Worm (Caenorhabditis elegans) whole organism, early embryonic: ENCODE data around the gene T07A9.15.
A peak's percentile ranks its signal among the peaks of the same experiment; 100 is the strongest.

Experiments used
- B0310.2 ChIP-seq: sonication (generic microtip); optimal IDR thresholded peaks from 2 replicates; lab custom pipeline; 2016; ENCODE audit warnings: mild to moderate bottlenecking, missing genetic modification characterization, missing compliant biosample characterization
- F13C5.2 ChIP-seq: sonication (generic microtip); optimal IDR thresholded peaks from 2 replicates; lab custom pipeline; 2017; ENCODE audit warnings: mild to moderate bottlenecking, missing genetic modification characterization, inconsistent platforms, missing compliant biosample characterization
- aly-1 ChIP-seq: sonication (generic microtip); optimal IDR thresholded peaks from 2 replicates; lab custom pipeline; 2016; ENCODE audit warnings: missing genetic modification characterization, missing compliant biosample characterization
- ama-1 ChIP-seq: fragments of 150-350 bp; optimal IDR thresholded peaks from 2 replicates; lab custom pipeline; 2014
- ceh-13 ChIP-seq: fragments of 200-800 bp; sonication (Bioruptor generic); optimal IDR thresholded peaks from 2 replicates; lab custom pipeline; 2018; ENCODE audit warnings: mild to moderate bottlenecking, missing genetic modification characterization, missing compliant biosample characterization
- ceh-36 ChIP-seq: sonication (generic microtip); optimal IDR thresholded peaks from 2 replicates; lab custom pipeline; 2016; ENCODE audit warnings: missing genetic modification characterization, inconsistent platforms, missing compliant biosample characterization
- ets-7 ChIP-seq: sonication (generic microtip); optimal IDR thresholded peaks from 2 replicates; lab custom pipeline; 2016; ENCODE audit warnings: missing genotype, missing genetic modification characterization, missing compliant biosample characterization
- flt-1 ChIP-seq: fragments of 200-800 bp; sonication (Bioruptor generic); IDR thresholded peaks from 2 replicates; pipeline ENCODE4 v1.3.6; 2022; ENCODE audit warnings: missing genetic modification characterization, missing compliant biosample characterization
- hmbx-1 ChIP-seq: sonication (generic microtip); optimal IDR thresholded peaks from 2 replicates; lab custom pipeline; 2016; ENCODE audit warnings: mild to moderate bottlenecking, missing genetic modification characterization, missing compliant biosample characterization
- hmg-4 ChIP-seq: fragments of 200-800 bp; sonication (Bioruptor generic); optimal IDR thresholded peaks from 2 replicates; lab custom pipeline; 2018; ENCODE audit warnings: mild to moderate bottlenecking, missing genetic modification characterization, missing compliant biosample characterization
- hnd-1 ChIP-seq: sonication (generic microtip); optimal IDR thresholded peaks from 2 replicates; lab custom pipeline; 2016; ENCODE audit warnings: missing genetic modification characterization, missing compliant biosample characterization
- pes-1 ChIP-seq: fragments of 200-800 bp; sonication (Bioruptor generic); IDR thresholded peaks from 2 replicates; pipeline ENCODE4 v1.3.6; 2022; ENCODE audit warnings: missing genetic modification reagents, missing genetic modification characterization, missing compliant biosample characterization
- scrt-1 ChIP-seq: fragments of 200-800 bp; sonication (Bioruptor generic); IDR thresholded peaks from 2 replicates; pipeline ENCODE4 v1.3.6; 2022; ENCODE audit warnings: missing genetic modification characterization, missing compliant biosample characterization
- sea-1 ChIP-seq: fragments of 200-800 bp; sonication (Bioruptor generic); conservative IDR thresholded peaks from 2 replicates; pipeline ENCODE4 v1.3.6; 2022; ENCODE audit warnings: missing genetic modification characterization, missing compliant biosample characterization
- tbx-11 ChIP-seq: fragments of 200-800 bp; sonication (Bioruptor generic); IDR thresholded peaks from 2 replicates; pipeline ENCODE4 v1.3.6; 2022; ENCODE audit warnings: missing genetic modification characterization, missing compliant biosample characterization
- tbx-37 ChIP-seq: fragments of 200-800 bp; sonication (Bioruptor generic); conservative IDR thresholded peaks from 2 replicates; pipeline ENCODE4 v1.3.6; 2022; ENCODE audit warnings: missing genetic modification reagents, missing genetic modification characterization, missing compliant biosample characterization
- tra-4 ChIP-seq: sonication (generic microtip); optimal IDR thresholded peaks from 2 replicates; lab custom pipeline; 2017; ENCODE audit warnings: missing genetic modification characterization, missing compliant biosample characterization

The T07A9.15 gene

ce11 chrIV:422112-422511 lies 28.8 kb upstream of the T07A9.15 start:
- TF ChIP-seq scrt-1 (no peak), ama-1 (no peak), hmg-4 (GFP tag; lab: Kevin White, UChicago) (no peak), ceh-36 (tag; lab: Kevin White, UChicago) (no peak), pes-1 (no peak), F13C5.2 (no peak), sea-1 (no peak), tra-4 (no peak), tbx-37 (no peak)

- TF ChIP-seq ama-1 (no peak), hmg-4 (GFP tag; lab: Kevin White, UChicago) (no peak), tbx-37 (no peak), aly-1 (no peak), hnd-1 (tag; lab: Kevin White, UChicago) (no peak), F13C5.2 (no peak), ceh-36 (tag; lab: Kevin White, UChicago) (no peak), hmbx-1 (tag; lab: Kevin White, UChicago) (no peak), B0310.2 (tag; lab: Kevin White, UChicago) (no peak), tbx-11 (GFP tag; lab: Robert Waterston, UW) (no peak), ceh-13 (GFP tag; lab: Kevin White, UChicago) (no peak)
These were observed 27.3 kb upstream of the T07A9.15 start for ce11 chrIV:420686-421085.

DNA sequence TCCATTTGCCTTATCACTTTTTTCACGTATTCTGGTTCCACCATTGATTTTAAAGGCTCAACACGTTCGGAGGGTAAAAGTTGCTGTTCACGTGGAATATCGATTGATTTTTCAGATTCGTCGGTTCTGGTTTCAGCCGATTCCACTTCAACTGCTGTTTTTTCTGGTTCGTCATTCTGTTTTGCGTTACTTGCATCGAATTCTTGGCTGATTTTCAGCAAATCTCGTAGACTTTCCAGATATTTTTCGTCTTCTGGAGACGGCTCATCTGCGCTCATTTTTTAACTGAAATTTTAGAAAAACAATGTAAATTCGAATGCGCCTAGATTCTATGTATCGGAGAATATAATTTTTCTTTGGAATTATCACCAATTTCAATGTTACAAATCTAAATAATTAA lies 26.3 kb upstream of the T07A9.15 start, which contains the start of gene eri-1:
Gene eri-1, minus strand, starts transcription at position 285 of the 400 bp plus-strand sequence.
- TF ChIP-seq ama-1 (no peak), scrt-1 (no peak), hmg-4 (GFP tag; lab: Kevin White, UChicago) (no peak), tbx-11 (GFP tag; lab: Robert Waterston, UW) (no peak), tra-4 (no peak), flt-1 (GFP tag; lab: Robert Waterston, UW) (no peak)

DNA sequence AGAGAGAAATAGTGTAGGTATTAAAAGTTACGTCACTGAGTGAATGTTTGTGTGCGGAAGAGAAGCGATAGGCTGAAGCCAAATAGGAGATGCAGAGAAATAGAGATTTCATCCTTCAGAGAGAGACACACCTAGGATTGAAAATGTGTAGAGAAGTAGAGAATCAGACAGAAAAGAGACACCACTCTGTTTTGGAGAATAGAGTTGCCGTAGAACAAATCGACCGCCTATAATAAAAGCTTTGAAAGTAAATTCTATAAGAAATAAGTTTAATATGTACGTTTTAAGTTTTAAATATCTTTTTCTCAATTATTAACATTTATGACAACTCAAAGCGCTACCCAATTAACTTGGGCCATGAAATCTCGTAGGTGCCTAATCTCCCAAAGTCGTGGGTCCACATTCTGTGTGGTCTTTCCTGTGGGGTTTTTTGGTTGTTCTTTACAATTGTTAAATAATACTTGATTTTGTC lies 17.1 kb upstream of the T07A9.15 start, which contains the start of gene T07A9.12:
Gene T07A9.12, plus strand, starts transcription at position 448 of the 472 bp plus-strand sequence.
- TF ChIP-seq flt-1 (GFP tag; lab: Robert Waterston, UW), result no peak; the same call in 1 of the 2 replicates
- TF ChIP-seq tbx-37, result no peak
- TF ChIP-seq ets-7, result peak; percentile 12

DNA sequence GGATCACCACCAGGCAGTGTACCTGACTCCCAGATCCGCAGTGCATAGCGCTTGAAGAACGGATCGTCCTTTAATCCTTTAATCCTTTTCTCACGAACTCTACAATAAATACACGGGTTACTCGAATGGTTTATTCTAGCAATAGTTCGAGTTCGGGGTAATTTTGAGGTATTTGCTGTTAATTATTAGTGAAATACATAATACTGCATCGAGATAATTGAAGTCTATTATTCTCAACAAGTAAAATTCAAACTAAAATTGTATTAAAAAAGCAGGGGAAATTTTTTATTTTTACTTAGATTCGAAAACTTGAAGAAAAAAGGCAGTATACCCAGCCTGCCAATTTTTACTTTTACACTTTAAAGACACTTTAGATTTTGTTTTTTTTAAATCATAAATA lies 16.6 kb upstream of the T07A9.15 start, which contains the start of gene kgb-1:
Gene kgb-1, minus strand, starts transcription at position 101 of the 400 bp plus-strand sequence.
- TF ChIP-seq ceh-36 (tag; lab: Kevin White, UChicago) (peak; percentile 66), hnd-1 (tag; lab: Kevin White, UChicago) (no peak), F13C5.2 (no peak)

DNA sequence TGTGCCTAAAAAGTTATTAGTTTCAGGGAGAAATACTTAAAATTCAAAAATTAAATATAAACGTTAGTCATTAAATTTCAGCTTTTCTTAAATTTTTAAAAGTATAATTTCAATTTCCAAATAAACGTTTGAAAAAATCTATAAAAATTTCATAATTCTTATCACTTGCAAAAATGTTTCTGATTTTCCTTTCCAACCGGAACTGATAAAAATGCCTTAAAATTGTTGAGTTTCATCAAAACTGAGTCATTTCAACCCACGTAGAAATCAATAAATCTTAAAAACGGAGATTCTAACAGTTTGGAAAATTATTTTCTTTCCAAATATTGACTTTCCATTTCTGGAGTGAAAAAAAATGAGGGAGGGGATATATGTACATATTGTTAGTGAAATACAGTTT lies 15.5 kb upstream of the T07A9.15 start:
- no peak for TF ChIP-seq scrt-1
- no peak for TF ChIP-seq hmg-4 (GFP tag; lab: Kevin White, UChicago)
- no peak for TF ChIP-seq flt-1 (GFP tag; lab: Robert Waterston, UW)
- TF ChIP-seq F13C5.2, result no peak
- no peak for TF ChIP-seq aly-1
- TF ChIP-seq tbx-11 (GFP tag; lab: Robert Waterston, UW), result no peak
- no peak for TF ChIP-seq tbx-37
- TF ChIP-seq ceh-13 (GFP tag; lab: Kevin White, UChicago), result no peak
- TF ChIP-seq ets-7, result no peak
- no peak for TF ChIP-seq ceh-36 (tag; lab: Kevin White, UChicago)
- no peak for TF ChIP-seq hnd-1 (tag; lab: Kevin White, UChicago)
- no peak for TF ChIP-seq pes-1
- TF ChIP-seq tra-4, result no peak
- TF ChIP-seq sea-1, result no peak
- TF ChIP-seq ama-1, result no peak

ce11 chrIV:401395-401794 lies 8.0 kb upstream of the T07A9.15 start, which contains the start of gene gpa-4:
Gene gpa-4, plus strand, starts transcription at chrIV:401695.
- TF ChIP-seq flt-1 (GFP tag; lab: Robert Waterston, UW), result no peak
- no peak for TF ChIP-seq sea-1
- no peak for TF ChIP-seq hnd-1 (tag; lab: Kevin White, UChicago)
- TF ChIP-seq B0310.2 (tag; lab: Kevin White, UChicago), result no peak
- TF ChIP-seq aly-1, result no peak
- TF ChIP-seq pes-1, result no peak
- no peak for TF ChIP-seq scrt-1
- TF ChIP-seq F13C5.2, result no peak
- TF ChIP-seq tbx-37, result no peak
- TF ChIP-seq hmbx-1 (tag; lab: Kevin White, UChicago), result no peak
- no peak for TF ChIP-seq tbx-11 (GFP tag; lab: Robert Waterston, UW)
- TF ChIP-seq ceh-36 (tag; lab: Kevin White, UChicago), result no peak
- TF ChIP-seq ama-1, result no peak
- no peak for TF ChIP-seq tra-4
- no peak for TF ChIP-seq ets-7
- no peak for TF ChIP-seq ceh-13 (GFP tag; lab: Kevin White, UChicago)
- TF ChIP-seq hmg-4 (GFP tag; lab: Kevin White, UChicago), result no peak

DNA sequence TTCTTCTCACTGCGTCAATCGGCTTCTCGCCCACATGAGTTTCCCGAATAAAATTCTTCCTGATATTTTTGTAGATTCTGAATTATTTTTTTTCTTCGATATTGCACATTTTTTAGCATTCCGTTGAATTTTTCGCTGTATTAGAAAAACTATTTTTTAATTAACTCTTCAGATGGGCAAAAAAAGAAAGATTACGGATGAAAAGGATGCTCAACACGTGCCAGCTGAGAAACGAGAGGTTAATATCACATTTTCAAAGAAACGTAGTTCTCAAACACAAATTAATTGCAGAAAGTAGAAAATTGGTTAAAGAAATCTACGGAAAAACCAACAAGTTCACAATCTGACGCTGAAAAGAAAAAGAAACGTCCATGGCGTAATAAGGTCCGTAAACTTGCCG lies 3.0 kb upstream of the T07A9.15 start, which contains the start of gene rrp-8:
Gene rrp-8, plus strand, starts transcription at position 173 of the 400 bp plus-strand sequence.
- TF ChIP-seq tbx-11 (GFP tag; lab: Robert Waterston, UW) (no peak), tra-4 (no peak), ceh-36 (tag; lab: Kevin White, UChicago) (no peak), flt-1 (GFP tag; lab: Robert Waterston, UW) (no peak), B0310.2 (tag; lab: Kevin White, UChicago) (no peak), tbx-37 (no peak), hmbx-1 (tag; lab: Kevin White, UChicago) (no peak), ceh-13 (GFP tag; lab: Kevin White, UChicago) (no peak), sea-1 (no peak), hnd-1 (tag; lab: Kevin White, UChicago) (no peak), hmg-4 (GFP tag; lab: Kevin White, UChicago) (no peak), ama-1 (no peak), scrt-1 (no peak), aly-1 (no peak)
